Worm (Caenorhabditis elegans): ENCODE measurements around the gene tsp-6.

ce11 chrX:2777973-2778372, 42.3 kb upstream of the tsp-6 start:
- TF ChIP-seq W03F9.2 (tag; optimal IDR thresholded peaks at IDR 0.05) (no peak), dao-5 (tag; optimal IDR thresholded peaks at IDR 0.05) (no peak)

Data from whole organism, L4/young adult.